Worm (Caenorhabditis elegans): ENCODE results near the gene H03A11.13.

The H03A11.13 gene

DNA sequence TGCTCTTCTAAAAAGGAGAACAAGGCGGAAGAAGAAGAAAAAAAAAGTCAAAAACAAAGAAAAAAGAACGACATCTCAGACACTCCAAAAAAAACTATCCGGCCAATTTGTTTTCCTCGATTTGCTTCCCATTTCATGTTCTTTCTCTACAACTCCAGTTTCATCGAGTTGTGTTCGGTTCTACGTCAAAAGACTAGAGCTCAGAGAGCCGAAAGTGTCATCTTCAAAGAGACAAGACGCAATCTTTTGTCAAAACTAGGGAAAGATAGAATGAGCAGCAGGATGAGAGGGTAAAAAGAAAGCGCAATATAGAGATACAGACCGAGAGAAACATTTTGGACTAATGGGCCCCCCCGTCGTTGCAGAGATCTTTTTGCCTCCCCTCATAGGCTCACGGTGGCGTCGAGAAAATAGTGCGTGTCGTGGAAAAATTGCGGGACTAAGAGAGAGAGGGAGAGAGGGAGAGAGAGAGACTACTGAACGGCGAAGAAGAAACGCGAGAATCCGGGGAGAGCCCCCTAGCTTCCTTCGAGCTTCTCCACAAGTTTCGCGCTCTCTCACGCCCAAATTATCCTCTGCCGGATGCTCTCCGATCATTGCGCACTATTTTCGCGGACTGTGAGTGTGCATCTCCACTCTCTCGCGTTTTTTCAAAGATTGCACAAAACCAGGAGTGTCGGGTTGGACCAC, 23.9 kb downstream of the H03A11.13 start (continued):
- TF ChIP-seq rnt-1 (tag; optimal IDR thresholded peaks at IDR 0.05) (peak; percentile 62), dve-1 (tag; optimal IDR thresholded peaks at IDR 0.05) (no peak), elt-4 (tag; optimal IDR thresholded peaks at IDR 0.05) (no peak), hlh-13 (GFP tag; optimal IDR thresholded peaks at IDR 0.05) (no peak), ceh-9 (tag; optimal IDR thresholded peaks at IDR 0.05) (no peak), ceh-48 (tag; optimal IDR thresholded peaks at IDR 0.05) (no peak), lin-11 (tag; optimal IDR thresholded peaks at IDR 0.05) (no peak), pat-9 (tag; optimal IDR thresholded peaks at IDR 0.05) (peak; percentile 15), ceh-31 (tag; optimal IDR thresholded peaks at IDR 0.05) (peak; percentile 91), tbx-2 (tag; optimal IDR thresholded peaks at IDR 0.05) (peak; percentile 74), ref-2 (tag; optimal IDR thresholded peaks at IDR 0.05) (peak; percentile 59), pros-1 (tag; optimal IDR thresholded peaks at IDR 0.05) (no peak), fkh-10 (GFP tag; optimal IDR thresholded peaks at IDR 0.05) (no peak), ets-4 (tag; optimal IDR thresholded peaks at IDR 0.05) (no peak), ceh-22 (tag; optimal IDR thresholded peaks at IDR 0.05) (no peak), nhr-11 (tag; optimal IDR thresholded peaks at IDR 0.05) (no peak), Y22D7AL.16 (tag; optimal IDR thresholded peaks at IDR 0.05) (no peak), lim-6 (tag; optimal IDR thresholded peaks at IDR 0.05) (peak; percentile 8), ceh-30 (tag; optimal IDR thresholded peaks at IDR 0.05) (no peak), T23F11.4 (GFP tag; optimal IDR thresholded peaks at IDR 0.05) (no peak), ama-1 (optimal IDR thresholded peaks at IDR 0.05) (no peak), sox-2 (GFP tag; IDR thresholded peaks at IDR 0.05) (no peak), ceh-19 (GFP tag; optimal IDR thresholded peaks at IDR 0.05) (peak; percentile 55), nhr-232 (tag; optimal IDR thresholded peaks at IDR 0.05) (no peak), C38D4.7 (GFP tag; optimal IDR thresholded peaks at IDR 0.05) (no peak), unc-86 (tag; optimal IDR thresholded peaks at IDR 0.05) (no peak), elt-2 (tag; optimal IDR thresholded peaks at IDR 0.05) (no peak), odd-2 (tag; optimal IDR thresholded peaks at IDR 0.05) (no peak), C08G9.2 (tag; optimal IDR thresholded peaks at IDR 0.05) (peak; percentile 39), ceh-18 (tag; optimal IDR thresholded peaks at IDR 0.05) (peak; percentile 94), dmd-4 (tag; optimal IDR thresholded peaks at IDR 0.05; ENCODE audit: borderline replicate concordance) (no peak), ceh-2 (tag; optimal IDR thresholded peaks at IDR 0.05) (no peak), pha-4 (tag; optimal IDR thresholded peaks at IDR 0.05) (no peak), npax-4 (tag; optimal IDR thresholded peaks at IDR 0.05) (no peak), ceh-45 (GFP tag; IDR thresholded peaks at IDR 0.05) (no peak), F13H6.1 (tag; optimal IDR thresholded peaks at IDR 0.05) (peak; percentile 7), ceh-24 (tag; optimal IDR thresholded peaks at IDR 0.05) (no peak), madf-2 (tag; optimal IDR thresholded peaks at IDR 0.05) (no peak), sdc-2 (tag; optimal IDR thresholded peaks at IDR 0.05) (peak; percentile 63), unc-3 (GFP tag; conservative IDR thresholded peaks at IDR 0.05) (no peak), unc-3 (tag; optimal IDR thresholded peaks at IDR 0.05) (peak; percentile 30), syd-9 (tag; optimal IDR thresholded peaks at IDR 0.05) (peak; percentile 56), ceh-14 (tag; optimal IDR thresholded peaks at IDR 0.05) (peak; percentile 59), pag-3 (tag; optimal IDR thresholded peaks at IDR 0.05; ENCODE audit: borderline replicate concordance) (no peak), fkh-6 (tag; optimal IDR thresholded peaks at IDR 0.05) (no peak), ttx-3 (tag; optimal IDR thresholded peaks at IDR 0.05) (no peak)
